Fruit fly (Drosophila melanogaster): ENCODE measurements around the gene Taf13.
A peak's percentile ranks its signal among the peaks of the same experiment; 100 is the strongest.

The Taf13 gene

dm6 chr2L:20082155-20082964 lies 11.3 kb downstream of the Taf13 start:
- no peak for TF ChIP-seq rib (GFP tag; IDR thresholded peaks at IDR 0.05)
- TF ChIP-seq Deaf1 (tag; optimal IDR thresholded peaks at IDR 0.05) = peak; percentile 16
- no peak for TF ChIP-seq CG4360 (GFP tag; IDR thresholded peaks at IDR 0.05)
- TF ChIP-seq nerfin-2 (GFP tag; IDR thresholded peaks at IDR 0.05; ENCODE audit: partially characterized antibody) = 0 out of 2 replicates have a peak, but pooled peaks have one; percentile 21
- TF ChIP-seq run (tag; optimal IDR thresholded peaks at IDR 0.05) = no peak
- peak; percentile 34 for TF ChIP-seq Ets65A (GFP tag)
- TF ChIP-seq CG14014 (GFP tag; IDR thresholded peaks at IDR 0.05) = 0 out of 2 replicates have a peak, but pooled peaks have one; percentile 33
- no peak for TF ChIP-seq schlank (tag; optimal IDR thresholded peaks at IDR 0.05)
- peak; percentile 39 for TF ChIP-seq CG8478 (optimal IDR thresholded peaks at IDR 0.05)
- peak; percentile 16 for TF ChIP-seq sqz (GFP tag; optimal IDR thresholded peaks at IDR 0.05)
- peak; percentile 9 for TF ChIP-seq CG13296 (GFP tag; optimal IDR thresholded peaks at IDR 0.05)
- 0 out of 3 replicates have a peak, but pooled peaks have one; percentile 20 for TF ChIP-seq CG11093 (GFP tag; IDR thresholded peaks at IDR 0.05)
- TF ChIP-seq nom (GFP tag; optimal IDR thresholded peaks at IDR 0.05) = peak; percentile 28
- TF ChIP-seq Sox102F (GFP tag; optimal IDR thresholded peaks at IDR 0.05) = peak; percentile 15
- TF ChIP-seq ro (GFP tag; IDR thresholded peaks at IDR 0.05) = no peak
- TF ChIP-seq H15 (GFP tag; IDR thresholded peaks at IDR 0.05) = no peak
- TF ChIP-seq sens (GFP tag) = peak; percentile 21
- peak; percentile 1 for TF ChIP-seq CG30403 (GFP tag; optimal IDR thresholded peaks at IDR 0.05)
- TF ChIP-seq Drgx (GFP tag; IDR thresholded peaks at IDR 0.05) = 0 out of 2 replicates have a peak, but pooled peaks have one; percentile 29
- TF ChIP-seq shn (GFP tag; optimal IDR thresholded peaks at IDR 0.05) = no peak
- TF ChIP-seq CG2120 (GFP tag; optimal IDR thresholded peaks at IDR 0.05) = peak; percentile 13
- TF ChIP-seq gem (tag; optimal IDR thresholded peaks at IDR 0.05) = peak; percentile 6
- TF ChIP-seq ken (GFP tag; IDR thresholded peaks at IDR 0.05) = 0 out of 3 replicates have a peak, but pooled peaks have one; percentile 41
- peak; percentile 95 for TF ChIP-seq Meics (GFP tag; optimal IDR thresholded peaks at IDR 0.05)
- TF ChIP-seq Med (GFP tag) = peak; percentile 25
- TF ChIP-seq sens-2 (GFP tag; IDR thresholded peaks at IDR 0.05) = 0 out of 2 replicates have a peak, but pooled peaks have one; percentile 16
- TF ChIP-seq Eip74EF (GFP tag; optimal IDR thresholded peaks at IDR 0.05) = peak in 1 of 2 experiments; percentile 61
- peak; percentile 37; the same call in 1 of the 2 replicates for TF ChIP-seq slbo (GFP tag; IDR thresholded peaks at IDR 0.05)
- TF ChIP-seq p53 (GFP tag; optimal IDR thresholded peaks at IDR 0.05) = peak; percentile 49
- TF ChIP-seq ci (GFP tag; IDR thresholded peaks at IDR 0.05) = no peak
- no peak for TF ChIP-seq ase (GFP tag; IDR thresholded peaks at IDR 0.05)
- 0 out of 3 replicates have a peak, but pooled peaks have one; percentile 28 for TF ChIP-seq so (GFP tag; IDR thresholded peaks at IDR 0.05)
- TF ChIP-seq CG14860 (GFP tag; IDR thresholded peaks at IDR 0.05; ENCODE audit: partially characterized antibody) = no peak
- no peak for TF ChIP-seq Nf-YA (GFP tag; IDR thresholded peaks at IDR 0.05)
- peak; percentile 21; the same call in 1 of the 2 replicates for TF ChIP-seq Rfx (GFP tag; IDR thresholded peaks at IDR 0.05)
- peak; percentile 4 for TF ChIP-seq Hmr (GFP tag; optimal IDR thresholded peaks at IDR 0.05)
- 0 out of 2 replicates have a peak, but pooled peaks have one; percentile 5 for TF ChIP-seq amos (GFP tag; IDR thresholded peaks at IDR 0.05; ENCODE audit: partially characterized antibody)
- peak; percentile 16; the same call in 1 of the 3 replicates for TF ChIP-seq row (GFP tag; IDR thresholded peaks at IDR 0.05)
- peak; percentile 0 for TF ChIP-seq CG13624 (GFP tag; optimal IDR thresholded peaks at IDR 0.05)
- no peak for TF ChIP-seq org-1 (GFP tag; optimal IDR thresholded peaks at IDR 0.05)
- TF ChIP-seq CG2712 (tag; optimal IDR thresholded peaks at IDR 0.05) = no peak
- TF ChIP-seq lmd (GFP tag; IDR thresholded peaks at IDR 0.05) = 0 out of 2 replicates have a peak, but pooled peaks have one; percentile 18
- no peak for TF ChIP-seq CG6272 (GFP tag; IDR thresholded peaks at IDR 0.05)
- no peak for TF ChIP-seq ato (GFP tag; IDR thresholded peaks at IDR 0.05; ENCODE audit: partially characterized antibody)
- TF ChIP-seq wdn (GFP tag; IDR thresholded peaks at IDR 0.05) = peak; percentile 47; the same call in 1 of the 2 replicates
- peak; percentile 35 for TF ChIP-seq Xbp1 (GFP tag; optimal IDR thresholded peaks at IDR 0.05)
- TF ChIP-seq lab (GFP tag; optimal IDR thresholded peaks at IDR 0.05) = peak; percentile 21
- no peak for TF ChIP-seq ewg (GFP tag; optimal IDR thresholded peaks at IDR 0.05)
